Worm (Caenorhabditis elegans) whole organism, young adult: ENCODE measurements around the gene C27F2.7.

Source experiments
- T07F8.4 ChIP-seq: sonication (generic microtip); optimal IDR thresholded peaks from 2 replicates; lab custom pipeline; 2016; ENCODE audit warnings: mild to moderate bottlenecking, missing genetic modification characterization, moderate library complexity, missing compliant biosample characterization
- Y95B8A.8 ChIP-seq: fragments of 200-800 bp; sonication (Bioruptor generic); IDR thresholded peaks from 2 replicates; pipeline ENCODE4 v1.3.6; 2022; ENCODE audit warnings: missing genetic modification reagents, missing genetic modification characterization, missing compliant biosample characterization
- ama-1 ChIP-seq, 3 experiments: fragments of 150-350 bp in 1 of 3; sonication (generic microtip) in 2 of 3; optimal IDR thresholded peaks; 2 replicates each; lab custom pipeline; 2014 to 2018; ENCODE audit warnings: missing biosample characterization in 2 of 3, missing genetic modification characterization in 2 of 3, missing genetic modification reagents in 2 of 3
- ceh-91 ChIP-seq: fragments of 200-800 bp; sonication (Bioruptor generic); IDR thresholded peaks from 2 replicates; pipeline ENCODE4 v1.3.6; 2022; ENCODE audit warnings: missing genetic modification reagents, missing genetic modification characterization, missing compliant biosample characterization
- madf-3 ChIP-seq: fragments of 200-800 bp; sonication (Bioruptor generic); IDR thresholded peaks from 2 replicates; pipeline ENCODE4 v1.3.6; 2022; ENCODE audit warnings: missing genetic modification reagents, missing genetic modification characterization, missing compliant biosample characterization

ce11 chrIII:4998956-4999425 is 14.7 kb upstream of the C27F2.7 start, which contains the start of gene smcr-8:
- TF ChIP-seq ceh-91 = peak; percentile 54; the same call in 1 of the 2 replicates
- no peak for TF ChIP-seq ama-1 (optimal IDR thresholded peaks at IDR 0.05; lab: Kevin White, UChicago)
- no peak for TF ChIP-seq ama-1 (GFP tag; optimal IDR thresholded peaks at IDR 0.05; lab: Kevin White, UChicago)
- no peak for TF ChIP-seq T07F8.4 (tag; lab: Kevin White, UChicago)
- no peak for TF ChIP-seq Y95B8A.8 (GFP tag; lab: Robert Waterston, UW)
- TF ChIP-seq madf-3 (GFP tag; lab: Robert Waterston, UW) = no peak
